In the genomic region with DNA sequence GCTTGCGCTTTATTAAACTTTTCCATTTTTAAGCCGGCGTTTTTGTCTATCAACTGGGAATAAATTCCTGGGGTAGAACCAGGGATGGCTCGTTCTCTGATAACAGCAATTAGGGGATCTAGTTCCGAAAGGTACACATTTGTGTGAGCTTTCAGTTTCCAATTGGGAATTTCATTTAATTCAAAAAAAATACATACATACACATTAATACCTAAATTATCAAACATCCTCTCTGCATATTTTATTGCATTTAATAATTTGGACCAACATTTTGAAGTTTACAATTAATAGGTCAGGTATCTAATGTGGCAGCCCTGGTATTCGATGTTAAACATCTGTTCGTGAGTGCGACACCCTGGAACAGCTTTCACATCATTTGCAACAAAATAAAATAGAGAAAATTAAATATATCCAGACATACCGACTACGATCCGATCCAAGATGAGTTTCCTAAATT, we compare ENCODE assay signal across 1 fruit fly cellular context.
TF ChIP-seq lines count a peak whose summit lies in the region.

A gene (minus strand): TSS at position 51 of the 457 bp plus-strand sequence.
A gene (plus strand): TSS at position 329 of the 457 bp plus-strand sequence.

TF ChIP-seq in whole organism, embryonic, 481 proteins besides CTCF, POLR2A, EP300 and RAD21 (continued from another document and continues in another):
- no peak for TF ChIP-seq CG6791 (GFP tag; IDR thresholded peaks at IDR 0.05; lab: Robert Waterston, UW; ENCODE audit: partially characterized antibody)
- TF ChIP-seq CG10565 (GFP tag; optimal IDR thresholded peaks at IDR 0.05; lab: Kevin White, UChicago) = peak; percentile 14
- peak; percentile 35 for TF ChIP-seq cwo (GFP tag; optimal IDR thresholded peaks at IDR 0.05; lab: Kevin White, UChicago)
- peak; percentile 75 for TF ChIP-seq CG7556 (GFP tag; optimal IDR thresholded peaks at IDR 0.05; lab: Kevin White, UChicago)
- peak; percentile 77 for TF ChIP-seq CG3847 (GFP tag; IDR thresholded peaks at IDR 0.05; lab: Robert Waterston, UW)
- TF ChIP-seq CG6683 (GFP tag; optimal IDR thresholded peaks at IDR 0.05; lab: Kevin White, UChicago) = peak; percentile 49
- peak; percentile 32 for TF ChIP-seq CG9797 (GFP tag; optimal IDR thresholded peaks at IDR 0.05; lab: Kevin White, UChicago)
- TF ChIP-seq Adf1 (GFP tag; IDR thresholded peaks at IDR 0.05; lab: Robert Waterston, UW) = peak; percentile 59
- TF ChIP-seq dmrt99B (tag; optimal IDR thresholded peaks at IDR 0.05; lab: Kevin White, UChicago) = peak; percentile 77
- TF ChIP-seq CG8359 (GFP tag; optimal IDR thresholded peaks at IDR 0.05; lab: Kevin White, UChicago; ENCODE audit: borderline replicate concordance) = no peak
- peak; percentile 85 for TF ChIP-seq CG18262 (tag; optimal IDR thresholded peaks at IDR 0.05; lab: Kevin White, UChicago)
- peak; percentile 78 for TF ChIP-seq al (GFP tag; IDR thresholded peaks at IDR 0.05; lab: Robert Waterston, UW)
- TF ChIP-seq Fer3 (tag; optimal IDR thresholded peaks at IDR 0.05; lab: Kevin White, UChicago) = peak; percentile 79
- peak; percentile 76 for TF ChIP-seq CG31441 (GFP tag; IDR thresholded peaks at IDR 0.05; lab: Robert Waterston, UW)
- TF ChIP-seq pan (optimal IDR thresholded peaks at IDR 0.05; lab: Kevin White, UChicago) = no peak
- TF ChIP-seq pan (GFP tag; optimal IDR thresholded peaks at IDR 0.05 in 1 of 2, IDR thresholded peaks at IDR 0.05 in 1 of 2) = peak in 1 of 2 experiments; percentile 55
- TF ChIP-seq ranshi (GFP tag; IDR thresholded peaks at IDR 0.05; lab: Robert Waterston, UW) = peak; percentile 79; the same call in 1 of the 2 replicates
- TF ChIP-seq CG3838 (GFP tag; optimal IDR thresholded peaks at IDR 0.05; lab: Kevin White, UChicago) = peak; percentile 64
- TF ChIP-seq CG2889 (GFP tag; IDR thresholded peaks at IDR 0.05; lab: Robert Waterston, UW) = peak; percentile 74; the same call in 2 of the 3 replicates
- TF ChIP-seq tna (GFP tag; IDR thresholded peaks at IDR 0.05; lab: Robert Waterston, UW; ENCODE audit: partially characterized antibody) = no peak
- peak; percentile 88 for TF ChIP-seq gro (GFP tag; optimal IDR thresholded peaks at IDR 0.05; lab: Kevin White, UChicago)
- peak; percentile 99 for TF ChIP-seq CG3281 (GFP tag; optimal IDR thresholded peaks at IDR 0.05; lab: Kevin White, UChicago)
- no peak for TF ChIP-seq CG2129 (GFP tag; IDR thresholded peaks at IDR 0.05; lab: Robert Waterston, UW; ENCODE audit: partially characterized antibody)
- TF ChIP-seq CG6175 (GFP tag; IDR thresholded peaks at IDR 0.05; lab: Robert Waterston, UW) = no peak
- peak; percentile 60; the same call in 1 of the 3 replicates for TF ChIP-seq C15 (GFP tag; IDR thresholded peaks at IDR 0.05; lab: Robert Waterston, UW)
- peak; percentile 70 for TF ChIP-seq CG18476 (GFP tag; optimal IDR thresholded peaks at IDR 0.05; lab: Kevin White, UChicago)
- no peak for TF ChIP-seq CG16779 (GFP tag; IDR thresholded peaks at IDR 0.05; lab: Robert Waterston, UW)
- TF ChIP-seq HLHmδ (GFP tag; optimal IDR thresholded peaks at IDR 0.05; lab: Kevin White, UChicago) = no peak
- TF ChIP-seq CG18619 (GFP tag; optimal IDR thresholded peaks at IDR 0.05; lab: Kevin White, UChicago) = peak; percentile 74
- peak; percentile 72 for TF ChIP-seq Dbx (GFP tag; IDR thresholded peaks at IDR 0.05; lab: Robert Waterston, UW)
- TF ChIP-seq CG14050 (GFP tag; IDR thresholded peaks at IDR 0.05; lab: Robert Waterston, UW) = peak; percentile 62
- peak; percentile 85 for TF ChIP-seq abd-A (tag; optimal IDR thresholded peaks at IDR 0.05; lab: Kevin White, UChicago)
- TF ChIP-seq gsb-n (tag; optimal IDR thresholded peaks at IDR 0.05; lab: Kevin White, UChicago) = peak; percentile 76
- peak; percentile 22; the same call in 1 of the 2 replicates for TF ChIP-seq CG10959 (GFP tag; IDR thresholded peaks at IDR 0.05; lab: Robert Waterston, UW)
- peak; percentile 59 for TF ChIP-seq Rx (GFP tag; IDR thresholded peaks at IDR 0.05; lab: Robert Waterston, UW)
- TF ChIP-seq gcm (GFP tag; optimal IDR thresholded peaks at IDR 0.05; lab: Kevin White, UChicago) = peak; percentile 77
- TF ChIP-seq CG10366 (GFP tag; IDR thresholded peaks at IDR 0.05; lab: Robert Waterston, UW) = peak; percentile 76
- no peak for TF ChIP-seq sc (optimal IDR thresholded peaks at IDR 0.05; lab: Kevin White, UChicago)
- peak; percentile 70 for TF ChIP-seq sc (GFP tag; optimal IDR thresholded peaks at IDR 0.05; lab: Kevin White, UChicago)
- peak; percentile 68; the same call in 1 of the 2 replicates for TF ChIP-seq HLH3B (GFP tag; IDR thresholded peaks at IDR 0.05; lab: Robert Waterston, UW)
- peak; percentile 51 for TF ChIP-seq Usf (GFP tag; optimal IDR thresholded peaks at IDR 0.05; lab: Kevin White, UChicago)
- TF ChIP-seq Nf-YC (tag; optimal IDR thresholded peaks at IDR 0.05; lab: Kevin White, UChicago) = peak; percentile 79
- no peak for TF ChIP-seq zf30C (GFP tag; optimal IDR thresholded peaks at IDR 0.05; lab: Kevin White, UChicago)
- no peak for TF ChIP-seq sna (GFP tag; IDR thresholded peaks at IDR 0.05; lab: Robert Waterston, UW; ENCODE audit: partially characterized antibody)
- TF ChIP-seq schlank (tag; optimal IDR thresholded peaks at IDR 0.05; lab: Kevin White, UChicago) = peak; percentile 8
- no peak for TF ChIP-seq gt (GFP tag; IDR thresholded peaks at IDR 0.05; lab: Robert Waterston, UW)
- TF ChIP-seq vfl (GFP tag; optimal IDR thresholded peaks at IDR 0.05; lab: Kevin White, UChicago) = peak; percentile 75
- no peak for TF ChIP-seq eve (GFP tag; optimal IDR thresholded peaks at IDR 0.05; lab: Kevin White, UChicago)
- TF ChIP-seq lola (GFP tag; optimal IDR thresholded peaks at IDR 0.05; lab: Kevin White, UChicago) = peak in 1 of 3 experiments; percentile 87
- TF ChIP-seq CG11247 (GFP tag; IDR thresholded peaks at IDR 0.05; lab: Robert Waterston, UW) = peak; percentile 56; the same call in 1 of the 2 replicates
- peak; percentile 96 for TF ChIP-seq Elba2 (GFP tag; optimal IDR thresholded peaks at IDR 0.05; lab: Kevin White, UChicago)
- no peak for TF ChIP-seq CG4360 (GFP tag; IDR thresholded peaks at IDR 0.05; lab: Robert Waterston, UW)
- peak; percentile 67 for TF ChIP-seq seq (GFP tag; IDR thresholded peaks at IDR 0.05; lab: Robert Waterston, UW)
- no peak for TF ChIP-seq Lim3 (GFP tag; IDR thresholded peaks at IDR 0.05; lab: Robert Waterston, UW)
- no peak for TF ChIP-seq CG11085 (GFP tag; IDR thresholded peaks at IDR 0.05; lab: Robert Waterston, UW)
- TF ChIP-seq slou (GFP tag; optimal IDR thresholded peaks at IDR 0.05; lab: Kevin White, UChicago) = peak; percentile 84
- peak; percentile 84 for TF ChIP-seq CG11504 (tag; optimal IDR thresholded peaks at IDR 0.05; lab: Kevin White, UChicago)
- TF ChIP-seq CG31388 (GFP tag; optimal IDR thresholded peaks at IDR 0.05; lab: Kevin White, UChicago) = peak; percentile 51
- peak; percentile 76 for TF ChIP-seq CG17359 (tag; optimal IDR thresholded peaks at IDR 0.05; lab: Kevin White, UChicago)
- TF ChIP-seq esg (GFP tag; conservative IDR thresholded peaks at IDR 0.05; lab: Robert Waterston, UW) = peak; percentile 72
- TF ChIP-seq caup (GFP tag; optimal IDR thresholded peaks at IDR 0.05; lab: Kevin White, UChicago; ENCODE audit: severe bottlenecking) = peak; percentile 68
- TF ChIP-seq hth (optimal IDR thresholded peaks at IDR 0.05; lab: Kevin White, UChicago) = no peak
- peak; percentile 84 for TF ChIP-seq unpg (GFP tag; optimal IDR thresholded peaks at IDR 0.05; lab: Kevin White, UChicago)
- peak; percentile 78 for TF ChIP-seq CG13296 (GFP tag; optimal IDR thresholded peaks at IDR 0.05; lab: Kevin White, UChicago)
- peak; percentile 28; the same call in 1 of the 2 replicates for TF ChIP-seq danr (GFP tag; IDR thresholded peaks at IDR 0.05; lab: Robert Waterston, UW)
- TF ChIP-seq CG2120 (GFP tag; optimal IDR thresholded peaks at IDR 0.05; lab: Kevin White, UChicago) = peak; percentile 94
- TF ChIP-seq slp2 (GFP tag; optimal IDR thresholded peaks at IDR 0.05; lab: Kevin White, UChicago) = peak; percentile 78
- peak; percentile 59 for TF ChIP-seq croc (GFP tag; conservative IDR thresholded peaks at IDR 0.05; lab: Robert Waterston, UW)
- peak; percentile 63 for TF ChIP-seq peb (GFP tag; IDR thresholded peaks at IDR 0.05; lab: Robert Waterston, UW)
- TF ChIP-seq H15 (GFP tag; IDR thresholded peaks at IDR 0.05; lab: Robert Waterston, UW) = peak; percentile 74
- peak; percentile 90 for TF ChIP-seq ind (GFP tag; optimal IDR thresholded peaks at IDR 0.05; lab: Kevin White, UChicago)
- peak; percentile 89 for TF ChIP-seq Abd-B (GFP tag; optimal IDR thresholded peaks at IDR 0.05; lab: Kevin White, UChicago)
- TF ChIP-seq mld (GFP tag; IDR thresholded peaks at IDR 0.05; lab: Robert Waterston, UW; ENCODE audit: partially characterized antibody) = no peak
- TF ChIP-seq lab (GFP tag; optimal IDR thresholded peaks at IDR 0.05; lab: Kevin White, UChicago) = peak; percentile 87
- peak; percentile 53 for TF ChIP-seq p53 (GFP tag; optimal IDR thresholded peaks at IDR 0.05; lab: Kevin White, UChicago)
- peak; percentile 70 for TF ChIP-seq lbe (GFP tag; optimal IDR thresholded peaks at IDR 0.05; lab: Kevin White, UChicago)
- peak; percentile 67 for TF ChIP-seq NC2α (GFP tag; optimal IDR thresholded peaks at IDR 0.05; lab: Kevin White, UChicago)
- peak; percentile 92 for TF ChIP-seq nmo (GFP tag; optimal IDR thresholded peaks at IDR 0.05; lab: Kevin White, UChicago)
- 0 out of 2 replicates have a peak, but pooled peaks have one; percentile 29 for TF ChIP-seq CG43689 (GFP tag; IDR thresholded peaks at IDR 0.05; lab: Robert Waterston, UW)
- peak; percentile 82 for TF ChIP-seq tx (GFP tag; optimal IDR thresholded peaks at IDR 0.05; lab: Kevin White, UChicago)
- peak; percentile 71 for TF ChIP-seq CG8089 (GFP tag; optimal IDR thresholded peaks at IDR 0.05; lab: Kevin White, UChicago)
- TF ChIP-seq CG7963 (GFP tag; IDR thresholded peaks at IDR 0.05; lab: Robert Waterston, UW; ENCODE audit: partially characterized antibody) = no peak
- TF ChIP-seq jing (GFP tag; optimal IDR thresholded peaks at IDR 0.05; lab: Kevin White, UChicago) = no peak
- TF ChIP-seq nom (GFP tag; optimal IDR thresholded peaks at IDR 0.05; lab: Kevin White, UChicago) = peak; percentile 60
- no peak for TF ChIP-seq hbn (GFP tag; IDR thresholded peaks at IDR 0.05; lab: Robert Waterston, UW; ENCODE audit: partially characterized antibody)
- peak; percentile 90 for TF ChIP-seq Xbp1 (GFP tag; optimal IDR thresholded peaks at IDR 0.05; lab: Kevin White, UChicago)
- TF ChIP-seq CG17912 (GFP tag; optimal IDR thresholded peaks at IDR 0.05; lab: Kevin White, UChicago) = peak; percentile 28
- TF ChIP-seq chif (GFP tag; optimal IDR thresholded peaks at IDR 0.05; lab: Kevin White, UChicago) = peak; percentile 79 to 90
- TF ChIP-seq CG12744 (GFP tag; optimal IDR thresholded peaks at IDR 0.05; lab: Kevin White, UChicago) = peak; percentile 82
- no peak for TF ChIP-seq CG17568 (GFP tag; optimal IDR thresholded peaks at IDR 0.05; lab: Kevin White, UChicago)
- peak; percentile 55 for TF ChIP-seq CG1529 (GFP tag; optimal IDR thresholded peaks at IDR 0.05; lab: Kevin White, UChicago)
- TF ChIP-seq CG13624 (GFP tag; optimal IDR thresholded peaks at IDR 0.05; lab: Kevin White, UChicago) = peak; percentile 88
- peak; percentile 65 for TF ChIP-seq CrebB (tag; optimal IDR thresholded peaks at IDR 0.05; lab: Kevin White, UChicago)
- TF ChIP-seq HLH54F (GFP tag; optimal IDR thresholded peaks at IDR 0.05; lab: Kevin White, UChicago) = peak; percentile 90
- TF ChIP-seq CG8290 (GFP tag; optimal IDR thresholded peaks at IDR 0.05; lab: Kevin White, UChicago) = peak; percentile 73
- TF ChIP-seq CG8290 (tag; optimal IDR thresholded peaks at IDR 0.05; lab: Kevin White, UChicago) = peak; percentile 41 to 78
- peak; percentile 92 for TF ChIP-seq CG14710 (tag; optimal IDR thresholded peaks at IDR 0.05; lab: Kevin White, UChicago)
- peak; percentile 70 for TF ChIP-seq CG12236 (GFP tag; optimal IDR thresholded peaks at IDR 0.05; lab: Kevin White, UChicago)
- peak; percentile 84 for TF ChIP-seq CG9727 (GFP tag; optimal IDR thresholded peaks at IDR 0.05; lab: Kevin White, UChicago)
- TF ChIP-seq nerfin-2 (GFP tag; IDR thresholded peaks at IDR 0.05; lab: Robert Waterston, UW; ENCODE audit: partially characterized antibody) = no peak
- TF ChIP-seq HHEX (GFP tag; optimal IDR thresholded peaks at IDR 0.05; lab: Kevin White, UChicago) = peak; percentile 52
- peak; percentile 92 for TF ChIP-seq CoRest (tag; optimal IDR thresholded peaks at IDR 0.05; lab: Kevin White, UChicago)
- peak; percentile 48 for TF ChIP-seq unc-4 (GFP tag; IDR thresholded peaks at IDR 0.05; lab: Robert Waterston, UW; ENCODE audit: partially characterized antibody)
- peak; percentile 87 for TF ChIP-seq CG2678 (tag; optimal IDR thresholded peaks at IDR 0.05; lab: Kevin White, UChicago)
- TF ChIP-seq pb (GFP tag; optimal IDR thresholded peaks at IDR 0.05; lab: Kevin White, UChicago) = peak; percentile 82
- TF ChIP-seq Hr78 (GFP tag; optimal IDR thresholded peaks at IDR 0.05; lab: Kevin White, UChicago) = peak in 1 of 2 experiments; percentile 46
- peak; percentile 80 for TF ChIP-seq CG7372 (GFP tag; IDR thresholded peaks at IDR 0.05; lab: Robert Waterston, UW)
- TF ChIP-seq CG6654 (GFP tag; optimal IDR thresholded peaks at IDR 0.05; lab: Kevin White, UChicago) = peak; percentile 39
- peak; percentile 79 for TF ChIP-seq cato (GFP tag; optimal IDR thresholded peaks at IDR 0.05; lab: Kevin White, UChicago; ENCODE audit: borderline replicate concordance)
- peak; percentile 62 for TF ChIP-seq CG17186 (GFP tag; optimal IDR thresholded peaks at IDR 0.05; lab: Kevin White, UChicago)
- TF ChIP-seq klu (GFP tag; IDR thresholded peaks at IDR 0.05; lab: Robert Waterston, UW) = peak; percentile 69; the same call in 1 of the 2 replicates
- TF ChIP-seq Neu2 (GFP tag; optimal IDR thresholded peaks at IDR 0.05; lab: Kevin White, UChicago; ENCODE audit: borderline replicate concordance) = peak; percentile 48
- TF ChIP-seq ewg (GFP tag; optimal IDR thresholded peaks at IDR 0.05; lab: Kevin White, UChicago) = peak; percentile 42
- TF ChIP-seq CHES-1-like (GFP tag; optimal IDR thresholded peaks at IDR 0.05; lab: Kevin White, UChicago) = peak; percentile 88
- no peak for TF ChIP-seq sens-2 (GFP tag; IDR thresholded peaks at IDR 0.05; lab: Robert Waterston, UW)
- TF ChIP-seq bowl (GFP tag; IDR thresholded peaks at IDR 0.05; lab: Robert Waterston, UW) = no peak
- TF ChIP-seq CG17802 (tag; optimal IDR thresholded peaks at IDR 0.05; lab: Kevin White, UChicago) = peak; percentile 37
- TF ChIP-seq Tbp (GFP tag; optimal IDR thresholded peaks at IDR 0.05; lab: Kevin White, UChicago) = no peak
- TF ChIP-seq yki (optimal IDR thresholded peaks at IDR 0.05; lab: Kevin White, UChicago) = no peak
- no peak for TF ChIP-seq ftz-f1 (GFP tag; optimal IDR thresholded peaks at IDR 0.05; lab: Kevin White, UChicago)
- peak; percentile 56 for TF ChIP-seq salm (tag; optimal IDR thresholded peaks at IDR 0.05; lab: Kevin White, UChicago)
- no peak for TF ChIP-seq usp (GFP tag; optimal IDR thresholded peaks at IDR 0.05; lab: Kevin White, UChicago)
